Fruit fly (Drosophila melanogaster): ENCODE data around the gene Plp.

The Plp gene

dm6 chr3L:15079278-15079677 is 15.2 kb downstream of the Plp start (continued):
- TF ChIP-seq CG2129 (GFP tag; IDR thresholded peaks at IDR 0.05; ENCODE audit: partially characterized antibody) (no peak), Six4 (GFP tag; optimal IDR thresholded peaks at IDR 0.05) (no peak), twi (tag; optimal IDR thresholded peaks at IDR 0.05) (no peak), oc (tag; optimal IDR thresholded peaks at IDR 0.05) (no peak), cas (GFP tag; IDR thresholded peaks at IDR 0.05) (no peak), chinmo (GFP tag; IDR thresholded peaks at IDR 0.05; ENCODE audit: partially characterized antibody) (peak; percentile 86; the same call in 1 of the 4 replicates), hbn (GFP tag; IDR thresholded peaks at IDR 0.05; ENCODE audit: partially characterized antibody) (0 out of 2 replicates have a peak, but pooled peaks have one; percentile 19), CG12104 (GFP tag; optimal IDR thresholded peaks at IDR 0.05) (no peak), CG6791 (GFP tag; IDR thresholded peaks at IDR 0.05; ENCODE audit: partially characterized antibody) (peak; percentile 65; the same call in 2 of the 3 replicates), CG4282 (GFP tag; optimal IDR thresholded peaks at IDR 0.05) (no peak), Myb (GFP tag; optimal IDR thresholded peaks at IDR 0.05) (peak; percentile 86), CG13894 (tag; optimal IDR thresholded peaks at IDR 0.05) (no peak), CG13287 (GFP tag; IDR thresholded peaks at IDR 0.05; ENCODE audit: partially characterized antibody) (peak; percentile 43; the same call in 1 of the 2 replicates), Hand (GFP tag; optimal IDR thresholded peaks at IDR 0.05) (no peak), CG6175 (GFP tag; IDR thresholded peaks at IDR 0.05) (peak; percentile 23; the same call in 1 of the 3 replicates), YL-1 (GFP tag; optimal IDR thresholded peaks at IDR 0.05) (no peak), CG8089 (GFP tag; optimal IDR thresholded peaks at IDR 0.05) (no peak), CG17361 (GFP tag; IDR thresholded peaks at IDR 0.05) (0 out of 3 replicates have a peak, but pooled peaks have one; percentile 8), CG10321 (GFP tag; IDR thresholded peaks at IDR 0.05) (no peak), hth (optimal IDR thresholded peaks at IDR 0.05) (no peak), z (GFP tag; IDR thresholded peaks at IDR 0.05) (no peak), CG18599 (GFP tag; optimal IDR thresholded peaks at IDR 0.05) (no peak), tna (GFP tag; IDR thresholded peaks at IDR 0.05; ENCODE audit: partially characterized antibody) (peak; percentile 19; the same call in 1 of the 2 replicates), CG11723 (GFP tag; optimal IDR thresholded peaks at IDR 0.05) (no peak), CG3281 (GFP tag; optimal IDR thresholded peaks at IDR 0.05) (peak; percentile 39), tin (GFP tag; optimal IDR thresholded peaks at IDR 0.05) (no peak), ham (GFP tag; IDR thresholded peaks at IDR 0.05) (no peak), CG15011 (GFP tag; optimal IDR thresholded peaks at IDR 0.05) (no peak), yki (optimal IDR thresholded peaks at IDR 0.05) (peak; percentile 56), bab2 (GFP tag; optimal IDR thresholded peaks at IDR 0.05) (no peak), vfl (GFP tag; optimal IDR thresholded peaks at IDR 0.05) (no peak), CG3163 (GFP tag; optimal IDR thresholded peaks at IDR 0.05) (peak; percentile 87), hkb (optimal IDR thresholded peaks at IDR 0.05) (no peak), hkb (GFP tag; IDR thresholded peaks at IDR 0.05) (peak; percentile 33; the same call in 1 of the 2 replicates), CG17328 (GFP tag; IDR thresholded peaks at IDR 0.05) (no peak), gsb-n (tag; optimal IDR thresholded peaks at IDR 0.05) (no peak), CG33557 (GFP tag; optimal IDR thresholded peaks at IDR 0.05) (peak; percentile 20), CG32767 (GFP tag; IDR thresholded peaks at IDR 0.05) (no peak), CG2889 (GFP tag; IDR thresholded peaks at IDR 0.05) (no peak), Ada2b (GFP tag; IDR thresholded peaks at IDR 0.05) (0 out of 2 replicates have a peak, but pooled peaks have one; percentile 14), stwl (tag; optimal IDR thresholded peaks at IDR 0.05) (peak; percentile 33), amos (GFP tag; IDR thresholded peaks at IDR 0.05; ENCODE audit: partially characterized antibody) (peak; percentile 47; the same call in 1 of the 2 replicates), CG6813 (GFP tag; optimal IDR thresholded peaks at IDR 0.05) (peak; percentile 18), Dbx (GFP tag; IDR thresholded peaks at IDR 0.05) (peak; percentile 42; the same call in 1 of the 3 replicates), Trl (optimal IDR thresholded peaks at IDR 0.05) (peak; percentile 91 to 93), Trl (GFP tag; optimal IDR thresholded peaks at IDR 0.05) (peak; percentile 61), Med (GFP tag) (peak; percentile 65), Scr (GFP tag; IDR thresholded peaks at IDR 0.05; ENCODE audit: partially characterized antibody) (peak; percentile 15; the same call in 1 of the 2 replicates), GATAe (GFP tag; conservative IDR thresholded peaks at IDR 0.05) (no peak), CG1792 (GFP tag; optimal IDR thresholded peaks at IDR 0.05) (no peak), CG14050 (GFP tag; IDR thresholded peaks at IDR 0.05) (no peak)

All from whole organism, embryonic.